Worm (Caenorhabditis elegans) whole organism, young adult: ENCODE measurements around the gene ttc-39B.
A peak's percentile ranks its signal among the peaks of the same experiment; 100 is the strongest.

Experiments
- C06A6.2 ChIP-seq: fragments of 200-800 bp; sonication (Bioruptor generic); conservative IDR thresholded peaks from 2 replicates; pipeline ENCODE4 v1.3.6; 2022; ENCODE audit warnings: missing genetic modification characterization, missing compliant biosample characterization
- D2030.7 ChIP-seq: fragments of 200-800 bp; sonication (Bioruptor generic); IDR thresholded peaks from 2 replicates; pipeline ENCODE4 v1.3.6; 2022; ENCODE audit warnings: missing genetic modification reagents, missing genetic modification characterization, missing compliant biosample characterization
- F23B12.7 ChIP-seq: sonication (generic microtip); optimal IDR thresholded peaks from 2 replicates; lab custom pipeline; 2017; ENCODE audit warnings: missing genetic modification characterization, mild to moderate bottlenecking, missing compliant biosample characterization, antibody characterized with exemption, moderate library complexity; ENCODE audit not compliant: insufficient read depth
- F37B4.10 ChIP-seq: fragments of 200-800 bp; sonication (Bioruptor generic); IDR thresholded peaks from 2 replicates; pipeline ENCODE4 v1.3.6; 2022; ENCODE audit warnings: missing genetic modification characterization, missing compliant biosample characterization
- F57A8.1 ChIP-seq: fragments of 200-800 bp; sonication (Bioruptor generic); optimal IDR thresholded peaks from 2 replicates; lab custom pipeline; 2018; ENCODE audit warnings: mild to moderate bottlenecking, missing genetic modification characterization, moderate library complexity, missing compliant biosample characterization
- F57C9.4 ChIP-seq: sonication (generic microtip); optimal IDR thresholded peaks from 2 replicates; lab custom pipeline; 2017; ENCODE audit warnings: mild to moderate bottlenecking, missing genetic modification characterization, missing compliant biosample characterization
- T07F8.4 ChIP-seq: sonication (generic microtip); optimal IDR thresholded peaks from 2 replicates; lab custom pipeline; 2016; ENCODE audit warnings: mild to moderate bottlenecking, missing genetic modification characterization, moderate library complexity, missing compliant biosample characterization
- Y53G8AR.9 ChIP-seq: fragments of 200-800 bp; sonication (Bioruptor generic); conservative IDR thresholded peaks from 2 replicates; pipeline ENCODE4 v1.3.6; 2022; ENCODE audit warnings: missing genetic modification reagents, missing genetic modification characterization, missing compliant biosample characterization
- Y79H2A.3 ChIP-seq: fragments of 200-800 bp; sonication (Bioruptor generic); conservative IDR thresholded peaks from 2 replicates; pipeline ENCODE4 v1.3.6; 2022; ENCODE audit warnings: missing genetic modification reagents, missing genetic modification characterization, missing compliant biosample characterization
- Y95B8A.8 ChIP-seq: fragments of 200-800 bp; sonication (Bioruptor generic); IDR thresholded peaks from 2 replicates; pipeline ENCODE4 v1.3.6; 2022; ENCODE audit warnings: missing genetic modification reagents, missing genetic modification characterization, missing compliant biosample characterization
- akir-1 ChIP-seq: fragments of 200-800 bp; sonication (Bioruptor generic); optimal IDR thresholded peaks from 2 replicates; lab custom pipeline; 2018; ENCODE audit warnings: mild to moderate bottlenecking, missing genetic modification characterization, moderate library complexity, missing compliant biosample characterization
- atf-7 ChIP-seq: sonication (generic microtip); optimal IDR thresholded peaks from 2 replicates; lab custom pipeline; 2017; ENCODE audit warnings: mild to moderate bottlenecking, missing genetic modification characterization, missing compliant biosample characterization
- athp-1 ChIP-seq: sonication (generic microtip); optimal IDR thresholded peaks from 2 replicates; lab custom pipeline; 2017; ENCODE audit warnings: mild to moderate bottlenecking, missing genetic modification characterization, missing compliant biosample characterization
- attf-3 ChIP-seq: fragments of 200-800 bp; sonication (Bioruptor generic); conservative IDR thresholded peaks from 2 replicates; pipeline ENCODE4 v1.3.6; 2022; ENCODE audit warnings: missing genetic modification reagents, missing genetic modification characterization, missing compliant biosample characterization
- cebp-2 ChIP-seq: fragments of 200-800 bp; sonication (Bioruptor generic); IDR thresholded peaks from 2 replicates; pipeline ENCODE4 v1.3.6; 2022; ENCODE audit warnings: missing genetic modification characterization, missing compliant biosample characterization
- ceh-100 ChIP-seq: fragments of 200-800 bp; sonication (Bioruptor generic); IDR thresholded peaks from 2 replicates; pipeline ENCODE4 v1.3.6; 2022; ENCODE audit warnings: missing genetic modification reagents, missing genetic modification characterization, missing compliant biosample characterization
- ceh-91 ChIP-seq: fragments of 200-800 bp; sonication (Bioruptor generic); IDR thresholded peaks from 2 replicates; pipeline ENCODE4 v1.3.6; 2022; ENCODE audit warnings: missing genetic modification reagents, missing genetic modification characterization, missing compliant biosample characterization
- chd-7 ChIP-seq: sonication (generic microtip); optimal IDR thresholded peaks from 2 replicates; lab custom pipeline; 2016; ENCODE audit warnings: mild to moderate bottlenecking, missing genetic modification characterization, moderate library complexity, missing compliant biosample characterization
- dpl-1 ChIP-seq: fragments of 150-350 bp; optimal IDR thresholded peaks from 2 replicates; lab custom pipeline; 2014; ENCODE audit warnings: missing biosample characterization, missing genetic modification reagents, missing genetic modification characterization
- efl-1 ChIP-seq: fragments of 150-350 bp; optimal IDR thresholded peaks from 2 replicates; lab custom pipeline; 2014; ENCODE audit warnings: missing biosample characterization, missing genetic modification reagents, missing genetic modification characterization
- egl-18 ChIP-seq: fragments of 200-800 bp; sonication (Bioruptor generic); IDR thresholded peaks from 2 replicates; pipeline ENCODE4 v1.3.6; 2022; ENCODE audit warnings: missing genetic modification reagents, missing genetic modification characterization, missing compliant biosample characterization
- gei-17 ChIP-seq: fragments of 200-800 bp; sonication (Bioruptor generic); optimal IDR thresholded peaks from 2 replicates; lab custom pipeline; 2018; ENCODE audit warnings: mild to moderate bottlenecking, missing genetic modification characterization, missing compliant biosample characterization
- him-1 ChIP-seq: sonication (generic microtip); optimal IDR thresholded peaks from 2 replicates; lab custom pipeline; 2016; ENCODE audit warnings: missing genotype, missing genetic modification reagents, missing genetic modification characterization, missing compliant biosample characterization
- hlh-26 ChIP-seq: fragments of 200-800 bp; sonication (Bioruptor generic); conservative IDR thresholded peaks from 2 replicates; pipeline ENCODE4 v1.3.6; 2022; ENCODE audit warnings: missing genetic modification reagents, missing genetic modification characterization, missing compliant biosample characterization
- hrde-1 ChIP-seq: sonication (generic microtip); optimal IDR thresholded peaks from 2 replicates; lab custom pipeline; 2016; ENCODE audit warnings: missing genetic modification characterization, mild to moderate bottlenecking, missing compliant biosample characterization, moderate library complexity, missing genotype, missing genetic modification reagents, borderline replicate concordance
- hsf-1 ChIP-seq: fragments of 200-800 bp; sonication (Bioruptor generic); IDR thresholded peaks from 2 replicates; pipeline ENCODE4 v1.3.6; 2022; ENCODE audit warnings: missing genetic modification reagents, missing genetic modification characterization, missing compliant biosample characterization
- lag-1 ChIP-seq: fragments of 200-800 bp; sonication (Bioruptor generic); IDR thresholded peaks from 2 replicates; pipeline ENCODE4 v1.3.6; 2022; ENCODE audit warnings: missing genetic modification reagents, missing genetic modification characterization, missing compliant biosample characterization
- let-526 ChIP-seq: fragments of 200-800 bp; sonication (Bioruptor generic); IDR thresholded peaks from 2 replicates; pipeline ENCODE4 v1.3.6; 2022; ENCODE audit warnings: missing genetic modification reagents, missing genetic modification characterization, missing compliant biosample characterization
- lin-35 ChIP-seq, 3 experiments: fragments of 150-350 bp in 2 of 3; sonication (generic microtip) in 1 of 3; optimal IDR thresholded peaks; 2 replicates each; lab custom pipeline; 2014 to 2018; ENCODE audit warnings: missing biosample characterization in 3 of 3, missing genetic modification characterization in 3 of 3, missing genetic modification reagents in 3 of 3
- lin-54 ChIP-seq: fragments of 200-800 bp; sonication (Bioruptor generic); optimal IDR thresholded peaks from 2 replicates; lab custom pipeline; 2018; ENCODE audit warnings: mild to moderate bottlenecking, missing genetic modification characterization, missing compliant biosample characterization
- lir-1 ChIP-seq: fragments of 200-800 bp; sonication (Bioruptor generic); conservative IDR thresholded peaks from 2 replicates; pipeline ENCODE4 v1.3.6; 2022; ENCODE audit warnings: missing genetic modification reagents, missing genetic modification characterization, missing compliant biosample characterization
- madf-10 ChIP-seq: sonication (generic microtip); optimal IDR thresholded peaks from 2 replicates; lab custom pipeline; 2016; ENCODE audit warnings: mild to moderate bottlenecking, missing genetic modification characterization, missing compliant biosample characterization
- madf-3 ChIP-seq: fragments of 200-800 bp; sonication (Bioruptor generic); IDR thresholded peaks from 2 replicates; pipeline ENCODE4 v1.3.6; 2022; ENCODE audit warnings: missing genetic modification reagents, missing genetic modification characterization, missing compliant biosample characterization
- madf-8 ChIP-seq: fragments of 200-800 bp; sonication (Bioruptor generic); conservative IDR thresholded peaks from 2 replicates; pipeline ENCODE4 v1.3.6; 2022; ENCODE audit warnings: missing genetic modification reagents, missing genetic modification characterization, missing compliant biosample characterization
- mes-4 ChIP-seq: sonication (generic microtip); optimal IDR thresholded peaks from 2 replicates; lab custom pipeline; 2016; ENCODE audit warnings: missing genotype, missing genetic modification characterization, missing compliant biosample characterization
- mxl-1 ChIP-seq: sonication (generic microtip); optimal IDR thresholded peaks from 2 replicates; lab custom pipeline; 2016; ENCODE audit warnings: missing genetic modification characterization, missing compliant biosample characterization
- nfya-1 ChIP-seq: sonication (generic microtip); optimal IDR thresholded peaks from 2 replicates; lab custom pipeline; 2017; ENCODE audit warnings: antibody characterized with exemption, missing compliant biosample characterization, missing genetic modification characterization, borderline replicate concordance; ENCODE audit not compliant: insufficient read depth
- rpc-1 ChIP-seq, 2 experiments: fragments of 150-350 bp in 1 of 2; sonication (generic microtip) in 1 of 2; optimal IDR thresholded peaks; 2 replicates each; lab custom pipeline; 2014 to 2018; ENCODE audit warnings: missing biosample characterization in 1 of 2, missing genetic modification characterization in 1 of 2, missing genetic modification reagents in 1 of 2, missing genotype in 1 of 2
- sdz-38 ChIP-seq: sonication (generic microtip); optimal IDR thresholded peaks from 2 replicates; lab custom pipeline; 2016; ENCODE audit warnings: missing genotype, missing genetic modification characterization, missing compliant biosample characterization
- somi-1 ChIP-seq: fragments of 200-800 bp; sonication (Bioruptor generic); optimal IDR thresholded peaks from 2 replicates; lab custom pipeline; 2018; ENCODE audit warnings: mild to moderate bottlenecking, missing genetic modification characterization, missing compliant biosample characterization
- tbp1 ChIP-seq: fragments of 200-800 bp; sonication (Bioruptor generic); optimal IDR thresholded peaks from 2 replicates; lab custom pipeline; 2018; ENCODE audit warnings: mild to moderate bottlenecking, missing genetic modification characterization, missing compliant biosample characterization
- unc-130 ChIP-seq: sonication (generic microtip); optimal IDR thresholded peaks from 2 replicates; lab custom pipeline; 2016; ENCODE audit warnings: missing genetic modification reagents, missing genetic modification characterization, missing compliant biosample characterization
- zfh-2 ChIP-seq: fragments of 200-800 bp; sonication (Bioruptor generic); conservative IDR thresholded peaks from 2 replicates; pipeline ENCODE4 v1.3.6; 2022; ENCODE audit warnings: missing genetic modification reagents, missing genetic modification characterization, missing compliant biosample characterization
- ztf-22 ChIP-seq: fragments of 200-800 bp; sonication (Bioruptor generic); optimal IDR thresholded peaks from 2 replicates; lab custom pipeline; 2018; ENCODE audit warnings: mild to moderate bottlenecking, missing genetic modification characterization, moderate library complexity, missing compliant biosample characterization
- ztf-25 ChIP-seq: fragments of 200-800 bp; sonication (Bioruptor generic); IDR thresholded peaks from 2 replicates; pipeline ENCODE4 v1.3.6; 2022; ENCODE audit warnings: missing genetic modification reagents, missing genetic modification characterization, missing compliant biosample characterization
- ztf-26 ChIP-seq: sonication (generic microtip); optimal IDR thresholded peaks from 2 replicates; lab custom pipeline; 2017; ENCODE audit warnings: missing genetic modification characterization, missing compliant biosample characterization

Gene ttc-39B

ce11 chrII:6322979-6323378 is 10.8 kb downstream of the ttc-39B start, which contains the start of gene C32D5.4:
Gene C32D5.4, minus strand, starts transcription at chrII:6323079.
- TF ChIP-seq lin-54 (GFP tag; lab: Kevin White, UChicago), result no peak
- no peak for TF ChIP-seq egl-18
- TF ChIP-seq madf-8, result no peak
- TF ChIP-seq lag-1, result no peak
- TF ChIP-seq madf-10 (tag; lab: Kevin White, UChicago), result no peak
- no peak for TF ChIP-seq let-526 (GFP tag; lab: Robert Waterston, UW)
- no peak for TF ChIP-seq madf-3
- TF ChIP-seq sdz-38 (tag; lab: Kevin White, UChicago), result no peak
- no peak for TF ChIP-seq lir-1
- no peak for TF ChIP-seq ztf-25 (GFP tag; lab: Robert Waterston, UW)
- TF ChIP-seq akir-1 (GFP tag; lab: Kevin White, UChicago), result no peak
- TF ChIP-seq Y53G8AR.9 (GFP tag; lab: Robert Waterston, UW), result no peak
- TF ChIP-seq somi-1 (GFP tag; lab: Kevin White, UChicago), result no peak
- no peak for TF ChIP-seq C06A6.2 (GFP tag; lab: Robert Waterston, UW)

- TF ChIP-seq unc-130 (GFP tag; lab: Kevin White, UChicago) (no peak), Y79H2A.3 (no peak), mxl-1 (tag; lab: Kevin White, UChicago) (no peak), rpc-1 (optimal IDR thresholded peaks at IDR 0.05; lab: Kevin White, UChicago) (no peak), rpc-1 (tag; optimal IDR thresholded peaks at IDR 0.05; lab: Kevin White, UChicago) (no peak), Y95B8A.8 (GFP tag; lab: Robert Waterston, UW) (no peak), atf-7 (tag; lab: Kevin White, UChicago) (no peak), hlh-26 (no peak), dpl-1 (GFP tag; lab: Kevin White, UChicago) (no peak)
These were observed 11.7 kb downstream of the ttc-39B start for ce11 chrII:6322081-6322480.

- TF ChIP-seq tbp1 (GFP tag; lab: Kevin White, UChicago) (no peak), ztf-26 (no peak), ceh-91 (GFP tag; lab: Robert Waterston, UW) (no peak), attf-3 (no peak), mes-4 (no peak), F23B12.7 (tag; lab: Kevin White, UChicago) (peak; percentile 92), athp-1 (tag; lab: Kevin White, UChicago) (no peak), chd-7 (tag; lab: Kevin White, UChicago) (no peak), F57A8.1 (no peak), T07F8.4 (no peak), Y79H2A.3 (no peak), gei-17 (GFP tag; lab: Kevin White, UChicago) (no peak), lin-35 (GFP tag; optimal IDR thresholded peaks at IDR 0.05; lab: Kevin White, UChicago) (peak in 1 of 3 experiments; percentile 52), hsf-1 (GFP tag; lab: Robert Waterston, UW) (no peak), him-1 (tag; lab: Kevin White, UChicago) (no peak), nfya-1 (no peak), D2030.7 (GFP tag; lab: Robert Waterston, UW) (no peak), F57C9.4 (no peak), cebp-2 (GFP tag; lab: Robert Waterston, UW) (no peak), F37B4.10 (GFP tag; lab: Robert Waterston, UW) (no peak), hrde-1 (tag; lab: Kevin White, UChicago) (no peak), ztf-22 (GFP tag; lab: Kevin White, UChicago) (no peak), zfh-2 (GFP tag; lab: Robert Waterston, UW) (no peak), ceh-100 (GFP tag; lab: Robert Waterston, UW) (no peak), efl-1 (peak; percentile 66), Y53G8AR.9 (GFP tag; lab: Robert Waterston, UW) (no peak)
These were observed 13.0 kb downstream of the ttc-39B start, which contains the start of gene efr-3 for ce11 chrII:6320655-6321388. Gene efr-3, minus strand, starts transcription at chrII:6321159.
